Fruit fly (Drosophila melanogaster) whole organism, prepupa: Measurements from ENCODE around the gene CG34260.

Source experiments
- Blimp-1 ChIP-seq: fragments of 200-800 bp; sonication (Bioruptor generic); optimal IDR thresholded peaks from 3 replicates; lab custom pipeline; 2017; ENCODE audit warnings: missing biosample characterization, missing genetic modification characterization, mild to moderate bottlenecking, moderate library complexity, missing genetic modification reagents
- CG10669 ChIP-seq: fragments of 200-800 bp; sonication (Bioruptor generic); optimal IDR thresholded peaks from 3 replicates; lab custom pipeline; 2018; ENCODE audit warnings: missing biosample characterization, mild to moderate bottlenecking, missing genetic modification characterization, moderate library complexity
- CG11762 ChIP-seq: fragments of 200-800 bp; sonication (Bioruptor generic); optimal IDR thresholded peaks from 3 replicates; lab custom pipeline; 2016; ENCODE audit warnings: missing biosample characterization, missing genetic modification characterization; ENCODE audit not compliant: insufficient read depth
- CG11902 ChIP-seq: fragments of 200-800 bp; sonication (Bioruptor generic); optimal IDR thresholded peaks from 3 replicates; lab custom pipeline; 2016; ENCODE audit warnings: missing biosample characterization, missing genetic modification characterization
- CG3032 ChIP-seq: fragments of 200-800 bp; optimal IDR thresholded peaks from 2 replicates; lab custom pipeline; 2019; ENCODE audit warnings: missing biosample characterization, mild to moderate bottlenecking, missing genetic modification characterization, moderate library complexity
- CG31627 ChIP-seq: fragments of 200-800 bp; sonication (Bioruptor generic); optimal IDR thresholded peaks from 3 replicates; lab custom pipeline; 2016; ENCODE audit warnings: missing biosample characterization, missing genetic modification characterization
- CG32006 ChIP-seq: fragments of 200-800 bp; sonication (Bioruptor generic); optimal IDR thresholded peaks from 3 replicates; lab custom pipeline; 2017; ENCODE audit warnings: missing biosample characterization, mild to moderate bottlenecking, missing genetic modification characterization
- CG3919 ChIP-seq: fragments of 200-800 bp; sonication (Bioruptor generic); optimal IDR thresholded peaks from 3 replicates; lab custom pipeline; 2016; ENCODE audit warnings: missing biosample characterization, missing genetic modification characterization
- CG4318 ChIP-seq: fragments of 200-800 bp; sonication (Bioruptor generic); optimal IDR thresholded peaks from 3 replicates; lab custom pipeline; 2017; ENCODE audit warnings: missing biosample characterization, mild to moderate bottlenecking, missing genetic modification characterization
- CG6792 ChIP-seq: fragments of 200-800 bp; sonication (Bioruptor generic); optimal IDR thresholded peaks from 3 replicates; lab custom pipeline; 2016; ENCODE audit warnings: missing biosample characterization, missing genetic modification characterization
- CG6808 ChIP-seq: fragments of 200-800 bp; sonication (Bioruptor generic); optimal IDR thresholded peaks from 3 replicates; lab custom pipeline; 2017; ENCODE audit warnings: missing biosample characterization, missing genetic modification characterization, mild to moderate bottlenecking, moderate library complexity, missing genetic modification reagents
- CG7368 ChIP-seq: fragments of 200-800 bp; sonication (Bioruptor generic); optimal IDR thresholded peaks from 3 replicates; lab custom pipeline; 2016; ENCODE audit warnings: missing biosample characterization, missing genetic modification characterization
- CG8119 ChIP-seq: fragments of 200-800 bp; sonication (Bioruptor generic); IDR thresholded peaks from 3 replicates; pipeline ENCODE4 v1.3.6; 2022; ENCODE audit warnings: missing biosample characterization, missing genetic modification characterization
- CG8632 ChIP-seq: fragments of 200-800 bp; sonication (Bioruptor generic); optimal IDR thresholded peaks from 3 replicates; lab custom pipeline; 2016; ENCODE audit warnings: missing biosample characterization, missing genetic modification characterization
- CG9139 ChIP-seq: fragments of 200-800 bp; sonication (Bioruptor generic); optimal IDR thresholded peaks from 3 replicates; lab custom pipeline; 2017; ENCODE audit warnings: missing biosample characterization, mild to moderate bottlenecking, missing genetic modification characterization
- Eip75B ChIP-seq: fragments of 200-800 bp; sonication (Bioruptor generic); optimal IDR thresholded peaks from 3 replicates; lab custom pipeline; 2016; ENCODE audit warnings: missing biosample characterization, missing genetic modification characterization
- Eip78C ChIP-seq: fragments of 200-800 bp; sonication (Bioruptor generic); peaks from one replicate; lab custom pipeline; 2016; ENCODE audit warnings: missing biosample characterization, missing genetic modification characterization
- Ets21C ChIP-seq: fragments of 200-800 bp; sonication (Bioruptor generic); optimal IDR thresholded peaks from 3 replicates; lab custom pipeline; 2016; ENCODE audit warnings: missing biosample characterization, missing genetic modification characterization
- Ets96B ChIP-seq: fragments of 200-800 bp; optimal IDR thresholded peaks from 2 replicates; lab custom pipeline; 2019; ENCODE audit warnings: missing biosample characterization, mild to moderate bottlenecking, missing genetic modification characterization, moderate library complexity
- Gug ChIP-seq: fragments of 200-800 bp; sonication (Bioruptor generic); IDR thresholded peaks from 2 replicates; pipeline ENCODE4 v1.3.6; 2022; ENCODE audit warnings: missing biosample characterization, missing genetic modification characterization
- Hr38 ChIP-seq: sonication (Bioruptor generic); optimal IDR thresholded peaks from 2 replicates; lab custom pipeline; 2016; ENCODE audit warnings: missing biosample characterization, missing genetic modification characterization
- Hr39 ChIP-seq: fragments of 200-800 bp; sonication (Bioruptor generic); optimal IDR thresholded peaks from 2 replicates; lab custom pipeline; 2016; ENCODE audit warnings: missing biosample characterization, missing genetic modification characterization
- Hr4 ChIP-seq: fragments of 200-800 bp; sonication (Bioruptor generic); optimal IDR thresholded peaks from 3 replicates; lab custom pipeline; 2016; ENCODE audit warnings: missing biosample characterization, missing genetic modification characterization
- Lpt ChIP-seq: fragments of 200-800 bp; sonication (Bioruptor generic); optimal IDR thresholded peaks from 3 replicates; lab custom pipeline; 2016; ENCODE audit warnings: missing biosample characterization, missing genetic modification characterization
- Met ChIP-seq: fragments of 200-800 bp; sonication (Bioruptor generic); optimal IDR thresholded peaks from 3 replicates; lab custom pipeline; 2016; ENCODE audit warnings: missing biosample characterization, missing genetic modification characterization
- OdsH ChIP-seq: fragments of 200-800 bp; sonication (Bioruptor generic); optimal IDR thresholded peaks from 3 replicates; lab custom pipeline; 2016; ENCODE audit warnings: missing biosample characterization, missing genetic modification characterization
- Smox ChIP-seq: fragments of 200-800 bp; sonication (Bioruptor generic); optimal IDR thresholded peaks from 3 replicates; lab custom pipeline; 2016; ENCODE audit warnings: missing biosample characterization, missing genetic modification characterization
- Sox14 ChIP-seq: fragments of 200-800 bp; sonication (Bioruptor generic); optimal IDR thresholded peaks from 3 replicates; lab custom pipeline; 2016; ENCODE audit warnings: missing biosample characterization, missing genetic modification characterization
- Sox15 ChIP-seq: fragments of 200-800 bp; sonication (Bioruptor generic); optimal IDR thresholded peaks from 3 replicates; lab custom pipeline; 2016; ENCODE audit warnings: missing biosample characterization, missing genetic modification characterization
- acj6 ChIP-seq: fragments of 200-800 bp; sonication (Bioruptor generic); optimal IDR thresholded peaks from 3 replicates; lab custom pipeline; 2016; ENCODE audit warnings: missing biosample characterization, missing genetic modification characterization
- dsx ChIP-seq: fragments of 200-800 bp; optimal IDR thresholded peaks from 3 replicates; lab custom pipeline; 2019; ENCODE audit warnings: missing biosample characterization, mild to moderate bottlenecking, missing genetic modification characterization, moderate library complexity; ENCODE audit not compliant: poor library complexity, severe bottlenecking
- eg ChIP-seq: fragments of 200-800 bp; sonication (Bioruptor generic); IDR thresholded peaks from 3 replicates; pipeline ENCODE4 v1.3.6; 2022; ENCODE audit warnings: missing biosample characterization, missing genetic modification characterization
- esn ChIP-seq: fragments of 200-800 bp; sonication (Bioruptor generic); optimal IDR thresholded peaks from 2 replicates; lab custom pipeline; 2016; ENCODE audit warnings: missing biosample characterization, mild to moderate bottlenecking, missing genetic modification characterization, moderate library complexity
- fd85E ChIP-seq: fragments of 200-800 bp; sonication (Bioruptor generic); optimal IDR thresholded peaks from 3 replicates; lab custom pipeline; 2016; ENCODE audit warnings: missing biosample characterization, missing genetic modification characterization
- lz ChIP-seq: fragments of 200-800 bp; sonication (Bioruptor generic); optimal IDR thresholded peaks from 3 replicates; lab custom pipeline; 2016; ENCODE audit warnings: missing biosample characterization, missing genetic modification characterization
- net ChIP-seq: fragments of 200-800 bp; sonication (Bioruptor generic); optimal IDR thresholded peaks from 3 replicates; lab custom pipeline; 2016; ENCODE audit warnings: missing biosample characterization, missing genetic modification characterization
- pdm3 ChIP-seq: fragments of 200-800 bp; sonication (Bioruptor generic); optimal IDR thresholded peaks from 3 replicates; lab custom pipeline; 2016; ENCODE audit warnings: missing biosample characterization, missing genetic modification characterization
- salr ChIP-seq, 2 experiments: fragments of 200-800 bp; sonication (Bioruptor generic); optimal IDR thresholded peaks; 3 replicates each; lab custom pipeline; 2016 to 2018; ENCODE audit warnings: missing biosample characterization in 2 of 2, missing genetic modification characterization in 2 of 2, mild to moderate bottlenecking in 1 of 2
- spab ChIP-seq: fragments of 200-800 bp; sonication (Bioruptor generic); optimal IDR thresholded peaks from 2 replicates; lab custom pipeline; 2017; ENCODE audit warnings: missing biosample characterization, mild to moderate bottlenecking, missing genetic modification characterization, missing genetic modification reagents
- svp ChIP-seq: fragments of 200-800 bp; sonication (Bioruptor generic); peaks from one replicate; lab custom pipeline; 2016; ENCODE audit warnings: missing biosample characterization, missing genetic modification characterization
- vri ChIP-seq: fragments of 200-800 bp; sonication (Bioruptor generic); optimal IDR thresholded peaks from 3 replicates; lab custom pipeline; 2016; ENCODE audit warnings: missing biosample characterization, mild to moderate bottlenecking, missing genetic modification characterization

CG34260 gene

dm6 chr3L:20747299-20747925 lies 33.5 kb downstream of the CG34260 start (continued):
- TF ChIP-seq Sox15 (GFP tag; lab: Kevin White, UChicago) (no peak), lz (GFP tag; lab: Kevin White, UChicago) (peak; percentile 57), fd85E (GFP tag; lab: Kevin White, UChicago) (no peak), spab (no peak), Eip75B (peak; percentile 15), Lpt (GFP tag; lab: Kevin White, UChicago) (no peak), eg (GFP tag; lab: Robert Waterston, UW) (no peak), CG6808 (no peak), Hr39 (GFP tag; lab: Kevin White, UChicago) (peak; percentile 36), CG6792 (GFP tag; lab: Kevin White, UChicago) (peak; percentile 41), Met (peak; percentile 51), dsx (GFP tag; lab: Kevin White, UChicago) (no peak), OdsH (GFP tag; lab: Kevin White, UChicago) (peak; percentile 3), Ets96B (no peak), acj6 (GFP tag; lab: Kevin White, UChicago) (peak; percentile 26), Sox14 (GFP tag; lab: Kevin White, UChicago) (peak; percentile 2), CG11902 (GFP tag; lab: Kevin White, UChicago) (no peak), pdm3 (GFP tag; lab: Kevin White, UChicago) (peak; percentile 38), Eip78C (GFP tag; lab: Kevin White, UChicago) (peak; percentile 90), CG3919 (peak; percentile 28), Smox (peak; percentile 33), CG9139 (no peak), svp (GFP tag; lab: Kevin White, UChicago) (peak; percentile 48), CG10669 (GFP tag; lab: Kevin White, UChicago) (peak; percentile 3), CG8632 (GFP tag; lab: Kevin White, UChicago) (peak; percentile 26), net (GFP tag; lab: Kevin White, UChicago) (peak; percentile 10), CG32006 (GFP tag; lab: Kevin White, UChicago) (peak; percentile 21), CG11762 (peak; percentile 24), esn (peak; percentile 60)

dm6 chr3L:20748577-20748976 lies 34.7 kb downstream of the CG34260 start:
- TF ChIP-seq vri (GFP tag; lab: Kevin White, UChicago) (no peak), Hr38 (GFP tag; lab: Kevin White, UChicago) (no peak), Eip78C (GFP tag; lab: Kevin White, UChicago) (peak; percentile 58), Hr39 (GFP tag; lab: Kevin White, UChicago) (no peak)

dm6 chr3L:20750391-20750790 lies 36.5 kb downstream of the CG34260 start:
- TF ChIP-seq CG7368 (GFP tag; lab: Kevin White, UChicago) (no peak), Ets21C (GFP tag; lab: Kevin White, UChicago) (no peak), CG10669 (GFP tag; lab: Kevin White, UChicago) (no peak), vri (GFP tag; lab: Kevin White, UChicago) (no peak), CG31627 (GFP tag; lab: Kevin White, UChicago) (no peak), Hr4 (GFP tag; lab: Kevin White, UChicago) (no peak), CG8119 (GFP tag; lab: Robert Waterston, UW) (no peak), lz (GFP tag; lab: Kevin White, UChicago) (no peak), Smox (no peak), Sox14 (GFP tag; lab: Kevin White, UChicago) (no peak), salr (GFP tag; optimal IDR thresholded peaks at IDR 0.05; lab: Kevin White, UChicago) (no peak), svp (GFP tag; lab: Kevin White, UChicago) (no peak), Gug (GFP tag; lab: Robert Waterston, UW) (no peak), eg (GFP tag; lab: Robert Waterston, UW) (no peak), OdsH (GFP tag; lab: Kevin White, UChicago) (no peak), Blimp-1 (GFP tag; lab: Kevin White, UChicago) (no peak), CG4318 (GFP tag; lab: Kevin White, UChicago) (no peak), CG3032 (tag; lab: Kevin White, UChicago) (no peak), Hr39 (GFP tag; lab: Kevin White, UChicago) (no peak)
